Worm (Caenorhabditis elegans) whole organism, L2 larva: ENCODE measurements around the gene R166.2.

Experiments
- C34F6.9 ChIP-seq: fragments of 150-350 bp; optimal IDR thresholded peaks from 2 replicates; lab custom pipeline; 2014; ENCODE audit warnings: missing biosample characterization, missing genetic modification characterization
- F13H6.1 ChIP-seq: sonication (generic microtip); optimal IDR thresholded peaks from 2 replicates; lab custom pipeline; 2016; ENCODE audit warnings: missing genetic modification characterization, missing compliant biosample characterization
- R02D3.7 ChIP-seq: fragments of 150-350 bp; optimal IDR thresholded peaks from 2 replicates; lab custom pipeline; 2014; ENCODE audit warnings: missing biosample characterization, missing genetic modification characterization
- Y55F3AM.14 ChIP-seq: fragments of 200-800 bp; sonication (Bioruptor generic); optimal IDR thresholded peaks from 2 replicates; lab custom pipeline; 2018; ENCODE audit warnings: mild to moderate bottlenecking, missing genetic modification characterization, missing compliant biosample characterization
- aly-2 ChIP-seq: fragments of 150-350 bp; optimal IDR thresholded peaks from 2 replicates; lab custom pipeline; 2014; ENCODE audit warnings: missing biosample characterization, missing genetic modification characterization
- ama-1 ChIP-seq: fragments of 150-350 bp; optimal IDR thresholded peaks from 2 replicates; lab custom pipeline; 2018; ENCODE audit warnings: inconsistent platforms
- blmp-1 ChIP-seq: sonication (generic microtip); optimal IDR thresholded peaks from 2 replicates; lab custom pipeline; 2017; ENCODE audit warnings: missing genetic modification characterization, mild to moderate bottlenecking, missing compliant biosample characterization, antibody characterized with exemption, moderate library complexity; ENCODE audit not compliant: insufficient read depth
- ceh-82 ChIP-seq: fragments of 150-350 bp; optimal IDR thresholded peaks from 2 replicates; lab custom pipeline; 2014; ENCODE audit warnings: missing biosample characterization, missing genetic modification characterization
- crh-2 ChIP-seq: sonication (generic microtip); optimal IDR thresholded peaks from 2 replicates; lab custom pipeline; 2017; ENCODE audit warnings: missing biosample characterization, missing genetic modification characterization
- dmd-4 ChIP-seq: sonication (generic microtip); optimal IDR thresholded peaks from 2 replicates; lab custom pipeline; 2017; ENCODE audit warnings: missing biosample characterization, missing genetic modification characterization
- elt-3 ChIP-seq: sonication (generic microtip); optimal IDR thresholded peaks from 2 replicates; lab custom pipeline; 2017; ENCODE audit warnings: missing biosample characterization, missing genetic modification characterization
- fos-1 ChIP-seq: fragments of 150-350 bp; optimal IDR thresholded peaks from 2 replicates; lab custom pipeline; 2014; ENCODE audit warnings: missing biosample characterization, missing genetic modification characterization
- gmeb-1 ChIP-seq: fragments of 150-350 bp; optimal IDR thresholded peaks from 2 replicates; lab custom pipeline; 2014; ENCODE audit warnings: missing biosample characterization, missing genetic modification characterization
- lin-11 ChIP-seq: fragments of 150-350 bp; sonication (generic microtip); optimal IDR thresholded peaks from 2 replicates; lab custom pipeline; 2014; ENCODE audit warnings: missing biosample characterization, missing genetic modification characterization, inconsistent platforms, mixed read lengths
- lin-13 ChIP-seq: fragments of 150-350 bp; optimal IDR thresholded peaks from 2 replicates; lab custom pipeline; 2014; ENCODE audit warnings: missing biosample characterization, missing genetic modification reagents, missing genetic modification characterization
- lsy-2 ChIP-seq, 2 experiments: fragments of 150-350 bp in 1 of 2; sonication (generic microtip) in 1 of 2; optimal IDR thresholded peaks; 2 replicates each; lab custom pipeline; 2014 to 2017; ENCODE audit warnings: missing biosample characterization in 2 of 2, missing genetic modification characterization in 2 of 2
- mab-5 ChIP-seq: fragments of 150-350 bp; optimal IDR thresholded peaks from 2 replicates; lab custom pipeline; 2014; ENCODE audit warnings: missing biosample characterization, missing genetic modification characterization
- mdl-1 ChIP-seq, 2 experiments: fragments of 150-350 bp in 1 of 2; sonication (generic microtip) in 1 of 2; optimal IDR thresholded peaks; 2 replicates each; lab custom pipeline; 2017; ENCODE audit warnings: missing biosample characterization in 2 of 2, missing genetic modification characterization in 2 of 2
- nhr-11 ChIP-seq: fragments of 150-350 bp; optimal IDR thresholded peaks from 2 replicates; lab custom pipeline; 2014; ENCODE audit warnings: missing biosample characterization, missing genetic modification characterization
- nhr-12 ChIP-seq: fragments of 150-350 bp; optimal IDR thresholded peaks from 2 replicates; lab custom pipeline; 2014; ENCODE audit warnings: missing biosample characterization, missing genetic modification characterization
- nhr-129 ChIP-seq: fragments of 150-350 bp; optimal IDR thresholded peaks from 2 replicates; lab custom pipeline; 2014; ENCODE audit warnings: missing biosample characterization, missing genetic modification characterization
- nhr-21 ChIP-seq: fragments of 150-350 bp; optimal IDR thresholded peaks from 2 replicates; lab custom pipeline; 2014; ENCODE audit warnings: missing biosample characterization, missing genetic modification characterization
- nhr-23 ChIP-seq: fragments of 150-350 bp; optimal IDR thresholded peaks from 2 replicates; lab custom pipeline; 2014; ENCODE audit warnings: missing biosample characterization, missing genetic modification reagents, missing genetic modification characterization
- nhr-25 ChIP-seq: fragments of 150-350 bp; sonication (generic microtip); optimal IDR thresholded peaks from 3 replicates; lab custom pipeline; 2014; ENCODE audit warnings: missing biosample characterization, missing genetic modification characterization
- nhr-6 ChIP-seq: fragments of 150-350 bp; optimal IDR thresholded peaks from 2 replicates; lab custom pipeline; 2014; ENCODE audit warnings: missing biosample characterization, missing genetic modification characterization
- nhr-77 ChIP-seq: fragments of 150-350 bp; optimal IDR thresholded peaks from 2 replicates; lab custom pipeline; 2014; ENCODE audit warnings: missing biosample characterization, missing genetic modification characterization
- sem-4 ChIP-seq: fragments of 150-350 bp; optimal IDR thresholded peaks from 2 replicates; lab custom pipeline; 2014; ENCODE audit warnings: missing biosample characterization, missing genetic modification reagents, missing genetic modification characterization
- skn-1 ChIP-seq: sonication (generic microtip); optimal IDR thresholded peaks from 2 replicates; lab custom pipeline; 2017; ENCODE audit warnings: missing biosample characterization, missing genetic modification characterization
- sma-3 ChIP-seq: sonication (generic microtip); optimal IDR thresholded peaks from 2 replicates; lab custom pipeline; 2016; ENCODE audit warnings: missing genetic modification reagents, missing genetic modification characterization, missing compliant biosample characterization
- sma-9 ChIP-seq, 2 experiments: fragments of 150-350 bp in 1 of 2; sonication (generic microtip) in 1 of 2; optimal IDR thresholded peaks; 2 replicates each; lab custom pipeline; 2014 to 2016; ENCODE audit warnings: missing genetic modification characterization in 2 of 2, mild to moderate bottlenecking in 1 of 2, missing biosample characterization in 1 of 2, missing compliant biosample characterization in 1 of 2, missing genetic modification reagents in 1 of 2, moderate library complexity in 1 of 2
- unc-55 ChIP-seq: fragments of 150-350 bp; sonication (generic microtip); optimal IDR thresholded peaks from 3 replicates; lab custom pipeline; 2014; ENCODE audit warnings: missing biosample characterization, missing genetic modification reagents, missing genetic modification characterization
- unc-62 ChIP-seq: fragments of 150-350 bp; optimal IDR thresholded peaks from 2 replicates; lab custom pipeline; 2014; ENCODE audit warnings: missing biosample characterization, missing genetic modification reagents, missing genetic modification characterization
- zag-1 ChIP-seq: fragments of 150-350 bp; optimal IDR thresholded peaks from 2 replicates; lab custom pipeline; 2014; ENCODE audit warnings: missing biosample characterization, missing genetic modification characterization
- ztf-11 ChIP-seq: sonication (generic microtip); optimal IDR thresholded peaks from 2 replicates; lab custom pipeline; 2017; ENCODE audit warnings: missing biosample characterization, missing genetic modification characterization
- ztf-4 ChIP-seq: fragments of 150-350 bp; optimal IDR thresholded peaks from 2 replicates; lab custom pipeline; 2014; ENCODE audit warnings: missing biosample characterization, missing genetic modification characterization

The R166.2 gene

ce11 chrII:10527649-10528134 is 9.8 kb downstream of the R166.2 start, which contains the start of gene mab-10:
TSS of gene mab-10 (plus strand) at chrII:10528084.
- TF ChIP-seq sma-3 (GFP tag; lab: Kevin White, UChicago): no peak
- peak; percentile 27 for TF ChIP-seq unc-55
- no peak for TF ChIP-seq dmd-4
- TF ChIP-seq R02D3.7 (tag; lab: Kevin White, UChicago): no peak
- TF ChIP-seq F13H6.1 (tag; lab: Kevin White, UChicago): peak; percentile 72
- no peak for TF ChIP-seq unc-62 (GFP tag; lab: Kevin White, UChicago)
- no peak for TF ChIP-seq ceh-82 (tag; lab: Kevin White, UChicago)
- peak in 1 of 2 experiments; percentile 34 for TF ChIP-seq lsy-2 (tag; optimal IDR thresholded peaks at IDR 0.05; lab: Kevin White, UChicago)
- peak; percentile 45 for TF ChIP-seq fos-1 (tag; lab: Kevin White, UChicago)
- TF ChIP-seq gmeb-1: no peak
- peak; percentile 60 for TF ChIP-seq nhr-11 (tag; lab: Kevin White, UChicago)
- peak; percentile 83 for TF ChIP-seq zag-1 (tag; lab: Kevin White, UChicago)

ce11 chrII:10525134-10525533 is 12.3 kb downstream of the R166.2 start:
- TF ChIP-seq crh-2 (tag; lab: Kevin White, UChicago) (peak; percentile 17), C34F6.9 (tag; lab: Kevin White, UChicago) (no peak), nhr-6 (tag; lab: Kevin White, UChicago) (no peak), fos-1 (tag; lab: Kevin White, UChicago) (no peak), nhr-25 (peak; percentile 23), elt-3 (tag; lab: Kevin White, UChicago) (no peak), ztf-11 (tag; lab: Kevin White, UChicago) (no peak)
- TF ChIP-seq, all 48 proteins: peak for 2

- TF ChIP-seq fos-1 (tag; lab: Kevin White, UChicago): no peak
- no peak for TF ChIP-seq nhr-129 (tag; lab: Kevin White, UChicago)
- TF ChIP-seq blmp-1: no peak
These were observed 13.1 kb downstream of the R166.2 start, which contains the start of gene F59B10.6 for ce11 chrII:10524374-10524773. TSS of gene F59B10.6 (minus strand) at chrII:10524474.

DNA sequence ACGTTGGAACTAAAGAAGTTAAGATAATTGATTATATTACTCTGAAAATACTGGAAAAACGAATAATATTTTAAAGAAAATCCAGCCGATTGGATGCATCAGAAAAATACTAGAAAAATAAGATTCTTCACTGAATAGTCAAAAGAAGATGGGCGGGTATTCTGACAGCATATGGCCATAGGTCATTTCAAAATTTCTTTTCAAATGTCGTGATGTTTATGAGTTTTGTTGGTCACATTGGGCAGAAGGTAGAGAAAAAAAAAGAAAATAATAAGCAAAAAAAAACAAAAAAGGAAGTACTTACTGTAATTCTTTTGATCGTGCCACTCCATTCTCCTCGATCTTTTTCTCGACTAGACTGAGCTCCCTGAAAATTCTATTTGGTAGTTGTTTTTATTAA is 13.9 kb downstream of the R166.2 start, which contains the start of gene F59B10.5:
TSS of gene F59B10.5 (minus strand) at position 101 of the 400 bp plus-strand sequence.
- TF ChIP-seq nhr-12 (tag; lab: Kevin White, UChicago) (no peak), fos-1 (tag; lab: Kevin White, UChicago) (no peak), ama-1 (lab: Kevin White, UChicago) (no peak), dmd-4 (no peak), nhr-11 (tag; lab: Kevin White, UChicago) (no peak), sma-9 (GFP tag; optimal IDR thresholded peaks at IDR 0.05; lab: Kevin White, UChicago) (no peak), sma-9 (tag; optimal IDR thresholded peaks at IDR 0.05; lab: Kevin White, UChicago) (no peak), nhr-21 (no peak), skn-1 (tag; lab: Kevin White, UChicago) (no peak), aly-2 (tag; lab: Kevin White, UChicago) (no peak), unc-55 (no peak), sma-3 (GFP tag; lab: Kevin White, UChicago) (no peak), nhr-23 (tag; lab: Kevin White, UChicago) (no peak), unc-62 (GFP tag; lab: Kevin White, UChicago) (no peak), mdl-1 (tag; optimal IDR thresholded peaks at IDR 0.05; lab: Kevin White, UChicago) (no peak), Y55F3AM.14 (GFP tag; lab: Kevin White, UChicago) (no peak), sem-4 (no peak), elt-3 (tag; lab: Kevin White, UChicago) (no peak)

DNA sequence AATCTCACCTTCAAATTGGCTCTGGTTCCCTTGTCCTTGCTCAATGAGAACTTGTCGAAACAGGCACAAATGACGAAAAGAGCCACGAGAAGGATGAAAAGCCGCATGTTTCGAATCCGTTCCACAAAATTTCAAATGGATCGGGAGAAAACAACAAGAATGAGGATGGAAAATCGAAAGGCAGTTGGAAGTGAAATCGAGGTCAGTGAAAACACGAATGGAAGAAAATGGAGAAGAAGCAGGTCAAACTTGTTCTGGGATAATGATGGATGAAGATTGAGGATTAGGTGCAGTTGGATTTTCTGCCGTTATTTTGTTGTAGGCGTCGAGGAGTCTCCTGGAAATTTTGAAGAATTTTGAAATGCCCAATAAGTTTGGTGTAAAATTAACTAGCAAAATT is 14.4 kb downstream of the R166.2 start:
- TF ChIP-seq blmp-1 (peak; percentile 57), nhr-21 (no peak), nhr-77 (tag; lab: Kevin White, UChicago) (no peak), lin-13 (GFP tag; lab: Kevin White, UChicago) (no peak)
- TF ChIP-seq, all 48 proteins: peak for 1

- TF ChIP-seq nhr-129 (tag; lab: Kevin White, UChicago) (no peak), nhr-21 (no peak), C34F6.9 (tag; lab: Kevin White, UChicago) (no peak), nhr-12 (tag; lab: Kevin White, UChicago) (no peak), ama-1 (lab: Kevin White, UChicago) (no peak), lin-11 (tag; lab: Kevin White, UChicago) (no peak), ztf-11 (tag; lab: Kevin White, UChicago) (no peak), blmp-1 (no peak), lsy-2 (tag; optimal IDR thresholded peaks at IDR 0.05; lab: Kevin White, UChicago) (no peak), dmd-4 (no peak), nhr-77 (tag; lab: Kevin White, UChicago) (no peak), R02D3.7 (tag; lab: Kevin White, UChicago) (no peak), mdl-1 (tag; optimal IDR thresholded peaks at IDR 0.05; lab: Kevin White, UChicago) (no peak), mab-5 (no peak), ztf-4 (tag; lab: Kevin White, UChicago) (no peak)
- TF ChIP-seq, all 48 proteins: peak for 0
These were observed 17.6 kb downstream of the R166.2 start for ce11 chrII:10519863-10520262.
